Fruit fly (Drosophila melanogaster) whole organism, prepupa: ENCODE data around the gene gpp.

Experiments
- Blimp-1 ChIP-seq: fragments of 200-800 bp; sonication (Bioruptor generic); optimal IDR thresholded peaks from 3 replicates; lab custom pipeline; 2017; ENCODE audit warnings: missing biosample characterization, missing genetic modification characterization, mild to moderate bottlenecking, moderate library complexity, missing genetic modification reagents
- CG10669 ChIP-seq: fragments of 200-800 bp; sonication (Bioruptor generic); optimal IDR thresholded peaks from 3 replicates; lab custom pipeline; 2018; ENCODE audit warnings: missing biosample characterization, mild to moderate bottlenecking, missing genetic modification characterization, moderate library complexity
- CG11762 ChIP-seq: fragments of 200-800 bp; sonication (Bioruptor generic); optimal IDR thresholded peaks from 3 replicates; lab custom pipeline; 2016; ENCODE audit warnings: missing biosample characterization, missing genetic modification characterization; ENCODE audit not compliant: insufficient read depth
- CG11902 ChIP-seq: fragments of 200-800 bp; sonication (Bioruptor generic); optimal IDR thresholded peaks from 3 replicates; lab custom pipeline; 2016; ENCODE audit warnings: missing biosample characterization, missing genetic modification characterization
- CG1621 ChIP-seq: fragments of 200-800 bp; sonication (Bioruptor generic); optimal IDR thresholded peaks from 3 replicates; lab custom pipeline; 2018; ENCODE audit warnings: missing biosample characterization, mild to moderate bottlenecking, missing genetic modification characterization
- CG3032 ChIP-seq: fragments of 200-800 bp; optimal IDR thresholded peaks from 2 replicates; lab custom pipeline; 2019; ENCODE audit warnings: missing biosample characterization, mild to moderate bottlenecking, missing genetic modification characterization, moderate library complexity
- CG31627 ChIP-seq: fragments of 200-800 bp; sonication (Bioruptor generic); optimal IDR thresholded peaks from 3 replicates; lab custom pipeline; 2016; ENCODE audit warnings: missing biosample characterization, missing genetic modification characterization
- CG34406 ChIP-seq: fragments of 200-800 bp; sonication (Bioruptor generic); optimal IDR thresholded peaks from 3 replicates; lab custom pipeline; 2016; ENCODE audit warnings: missing biosample characterization, missing genetic modification characterization
- CG6163 ChIP-seq: fragments of 200-800 bp; sonication (Bioruptor generic); IDR thresholded peaks from 3 replicates; pipeline ENCODE4 v1.3.6; 2022; ENCODE audit warnings: missing biosample characterization, missing genetic modification characterization
- CG6792 ChIP-seq: fragments of 200-800 bp; sonication (Bioruptor generic); optimal IDR thresholded peaks from 3 replicates; lab custom pipeline; 2016; ENCODE audit warnings: missing biosample characterization, missing genetic modification characterization
- CG6808 ChIP-seq: fragments of 200-800 bp; sonication (Bioruptor generic); optimal IDR thresholded peaks from 3 replicates; lab custom pipeline; 2017; ENCODE audit warnings: missing biosample characterization, missing genetic modification characterization, mild to moderate bottlenecking, moderate library complexity, missing genetic modification reagents
- CG6854 ChIP-seq: fragments of 200-800 bp; sonication (Bioruptor generic); optimal IDR thresholded peaks from 2 replicates; lab custom pipeline; 2017; ENCODE audit warnings: missing biosample characterization, mild to moderate bottlenecking, missing genetic modification characterization
- CG8119 ChIP-seq: fragments of 200-800 bp; sonication (Bioruptor generic); IDR thresholded peaks from 3 replicates; pipeline ENCODE4 v1.3.6; 2022; ENCODE audit warnings: missing biosample characterization, missing genetic modification characterization
- CG8319 ChIP-seq: fragments of 200-800 bp; sonication (Bioruptor generic); optimal IDR thresholded peaks from 3 replicates; lab custom pipeline; 2016; ENCODE audit warnings: missing biosample characterization, missing genetic modification characterization
- Eip75B ChIP-seq: fragments of 200-800 bp; sonication (Bioruptor generic); optimal IDR thresholded peaks from 3 replicates; lab custom pipeline; 2016; ENCODE audit warnings: missing biosample characterization, missing genetic modification characterization
- Eip93F ChIP-seq: fragments of 200-800 bp; sonication (Bioruptor generic); optimal IDR thresholded peaks from 2 replicates; lab custom pipeline; 2016; ENCODE audit warnings: missing biosample characterization, mild to moderate bottlenecking, missing genetic modification characterization
- Ets21C ChIP-seq: fragments of 200-800 bp; sonication (Bioruptor generic); optimal IDR thresholded peaks from 3 replicates; lab custom pipeline; 2016; ENCODE audit warnings: missing biosample characterization, missing genetic modification characterization
- Ets96B ChIP-seq: fragments of 200-800 bp; optimal IDR thresholded peaks from 2 replicates; lab custom pipeline; 2019; ENCODE audit warnings: missing biosample characterization, mild to moderate bottlenecking, missing genetic modification characterization, moderate library complexity
- Gug ChIP-seq: fragments of 200-800 bp; sonication (Bioruptor generic); IDR thresholded peaks from 2 replicates; pipeline ENCODE4 v1.3.6; 2022; ENCODE audit warnings: missing biosample characterization, missing genetic modification characterization
- Hr38 ChIP-seq: sonication (Bioruptor generic); optimal IDR thresholded peaks from 2 replicates; lab custom pipeline; 2016; ENCODE audit warnings: missing biosample characterization, missing genetic modification characterization
- Hr39 ChIP-seq: fragments of 200-800 bp; sonication (Bioruptor generic); optimal IDR thresholded peaks from 2 replicates; lab custom pipeline; 2016; ENCODE audit warnings: missing biosample characterization, missing genetic modification characterization
- Met ChIP-seq: fragments of 200-800 bp; sonication (Bioruptor generic); optimal IDR thresholded peaks from 3 replicates; lab custom pipeline; 2016; ENCODE audit warnings: missing biosample characterization, missing genetic modification characterization
- OdsH ChIP-seq: fragments of 200-800 bp; sonication (Bioruptor generic); optimal IDR thresholded peaks from 3 replicates; lab custom pipeline; 2016; ENCODE audit warnings: missing biosample characterization, missing genetic modification characterization
- Smox ChIP-seq: fragments of 200-800 bp; sonication (Bioruptor generic); optimal IDR thresholded peaks from 3 replicates; lab custom pipeline; 2016; ENCODE audit warnings: missing biosample characterization, missing genetic modification characterization
- Sox102F ChIP-seq: fragments of 200-800 bp; sonication (Bioruptor generic); optimal IDR thresholded peaks from 2 replicates; lab custom pipeline; 2016; ENCODE audit warnings: missing biosample characterization, mild to moderate bottlenecking, missing genetic modification characterization
- Sox14 ChIP-seq: fragments of 200-800 bp; sonication (Bioruptor generic); optimal IDR thresholded peaks from 3 replicates; lab custom pipeline; 2016; ENCODE audit warnings: missing biosample characterization, missing genetic modification characterization
- Sox15 ChIP-seq: fragments of 200-800 bp; sonication (Bioruptor generic); optimal IDR thresholded peaks from 3 replicates; lab custom pipeline; 2016; ENCODE audit warnings: missing biosample characterization, missing genetic modification characterization
- acj6 ChIP-seq: fragments of 200-800 bp; sonication (Bioruptor generic); optimal IDR thresholded peaks from 3 replicates; lab custom pipeline; 2016; ENCODE audit warnings: missing biosample characterization, missing genetic modification characterization
- esn ChIP-seq: fragments of 200-800 bp; sonication (Bioruptor generic); optimal IDR thresholded peaks from 2 replicates; lab custom pipeline; 2016; ENCODE audit warnings: missing biosample characterization, mild to moderate bottlenecking, missing genetic modification characterization, moderate library complexity
- fkh ChIP-seq: fragments of 200-800 bp; sonication (Bioruptor generic); optimal IDR thresholded peaks from 3 replicates; lab custom pipeline; 2017; ENCODE audit warnings: missing biosample characterization, mild to moderate bottlenecking, missing genetic modification characterization, moderate library complexity
- net ChIP-seq: fragments of 200-800 bp; sonication (Bioruptor generic); optimal IDR thresholded peaks from 3 replicates; lab custom pipeline; 2016; ENCODE audit warnings: missing biosample characterization, missing genetic modification characterization
- spab ChIP-seq: fragments of 200-800 bp; sonication (Bioruptor generic); optimal IDR thresholded peaks from 2 replicates; lab custom pipeline; 2017; ENCODE audit warnings: missing biosample characterization, mild to moderate bottlenecking, missing genetic modification characterization, missing genetic modification reagents
- ss ChIP-seq, 2 experiments: fragments of 200-800 bp; sonication (Bioruptor generic); optimal IDR thresholded peaks; 2 replicates in 1 of 2; 3 replicates in 1 of 2; lab custom pipeline; 2017 to 2018; ENCODE audit warnings: mild to moderate bottlenecking in 2 of 2, missing biosample characterization in 2 of 2, missing genetic modification characterization in 2 of 2, moderate library complexity in 1 of 2
- topi ChIP-seq: fragments of 200-800 bp; sonication (Bioruptor generic); optimal IDR thresholded peaks from 3 replicates; lab custom pipeline; 2016; ENCODE audit warnings: missing biosample characterization, missing genetic modification characterization
- vri ChIP-seq: fragments of 200-800 bp; sonication (Bioruptor generic); optimal IDR thresholded peaks from 3 replicates; lab custom pipeline; 2016; ENCODE audit warnings: missing biosample characterization, mild to moderate bottlenecking, missing genetic modification characterization

gpp gene

DNA sequence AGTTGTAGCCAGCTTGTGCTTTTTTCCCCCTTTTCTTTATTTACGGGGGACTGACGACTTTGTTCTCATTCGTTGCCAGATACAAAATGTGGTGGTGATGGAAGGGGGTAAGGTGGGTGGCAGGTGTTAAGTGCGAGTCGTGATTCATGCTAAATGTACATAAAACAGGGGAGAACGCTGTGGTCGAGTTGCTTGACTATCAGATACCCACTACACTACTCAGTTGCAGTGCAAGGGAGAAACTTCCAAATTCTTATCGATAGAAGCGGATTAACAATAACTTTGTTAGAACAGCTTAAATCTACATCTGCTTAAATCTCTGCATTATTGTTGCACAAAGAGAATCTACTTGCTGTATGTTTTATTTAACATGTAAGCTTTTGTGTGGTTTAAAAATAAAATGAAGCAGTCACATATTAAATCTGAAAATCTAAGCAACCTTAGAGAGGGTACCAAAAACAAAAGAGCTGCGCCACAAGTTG lies 9.0 kb upstream of the gpp start (continued):
- no peak for TF ChIP-seq Hr38 (GFP tag; lab: Kevin White, UChicago)
- TF ChIP-seq Eip93F (GFP tag; lab: Kevin White, UChicago): no peak
- TF ChIP-seq Met (GFP tag; lab: Kevin White, UChicago): peak; percentile 67
- TF ChIP-seq Smox (GFP tag; lab: Kevin White, UChicago): peak; percentile 58
- 0 out of 3 replicates have a peak, but pooled peaks have one; percentile 34 for TF ChIP-seq CG6163
- TF ChIP-seq CG6808: no peak
- TF ChIP-seq Ets21C: peak; percentile 50
- TF ChIP-seq OdsH: peak; percentile 21
- TF ChIP-seq CG34406 (GFP tag; lab: Kevin White, UChicago): peak; percentile 46
- peak; percentile 69 for TF ChIP-seq fkh
- TF ChIP-seq Sox15: peak; percentile 10
- peak; percentile 40 for TF ChIP-seq CG11902
- peak; percentile 72 for TF ChIP-seq esn (GFP tag; lab: Kevin White, UChicago)
- no peak for TF ChIP-seq Ets96B (tag; lab: Kevin White, UChicago)
- TF ChIP-seq Eip75B (GFP tag; lab: Kevin White, UChicago): peak; percentile 54
- TF ChIP-seq acj6 (GFP tag; lab: Kevin White, UChicago): peak; percentile 37
- TF ChIP-seq Blimp-1 (GFP tag; lab: Kevin White, UChicago): peak; percentile 2
- peak; percentile 1 for TF ChIP-seq spab
- TF ChIP-seq CG8119 (GFP tag; lab: Robert Waterston, UW): 0 out of 3 replicates have a peak, but pooled peaks have one; percentile 36
- peak; percentile 32 for TF ChIP-seq CG10669 (GFP tag; lab: Kevin White, UChicago)
- peak; percentile 1 for TF ChIP-seq CG1621 (tag; lab: Kevin White, UChicago)
- peak in 1 of 2 experiments; percentile 9 for TF ChIP-seq ss (GFP tag; optimal IDR thresholded peaks at IDR 0.05; lab: Kevin White, UChicago)
- TF ChIP-seq Hr39 (GFP tag; lab: Kevin White, UChicago): peak; percentile 74
- TF ChIP-seq Gug: 0 out of 2 replicates have a peak, but pooled peaks have one; percentile 10
- TF ChIP-seq, all 60 proteins: peak for 45

DNA sequence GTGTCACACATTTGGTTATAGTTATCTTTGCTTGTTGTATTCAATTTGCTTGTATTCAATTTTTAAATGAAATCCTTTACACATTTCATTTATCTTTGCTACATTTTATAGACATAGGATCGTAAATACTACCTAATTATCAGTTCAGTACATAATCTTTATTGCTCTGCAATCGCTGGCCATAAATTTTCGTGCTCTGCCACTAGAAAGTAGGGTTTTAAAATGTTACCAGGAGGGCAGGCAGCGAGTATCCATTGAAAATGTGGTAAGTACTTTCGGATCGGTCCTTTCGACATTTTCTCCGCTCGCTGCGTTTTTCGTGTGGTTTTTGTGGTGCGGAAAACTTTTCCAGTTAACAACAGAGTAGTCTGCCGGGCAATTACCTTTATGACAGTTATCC lies 7.4 kb upstream of the gpp start:
- TF ChIP-seq Sox102F (GFP tag; lab: Kevin White, UChicago) (peak; percentile 9), net (no peak)
- TF ChIP-seq, all 60 proteins: peak for 1

DNA sequence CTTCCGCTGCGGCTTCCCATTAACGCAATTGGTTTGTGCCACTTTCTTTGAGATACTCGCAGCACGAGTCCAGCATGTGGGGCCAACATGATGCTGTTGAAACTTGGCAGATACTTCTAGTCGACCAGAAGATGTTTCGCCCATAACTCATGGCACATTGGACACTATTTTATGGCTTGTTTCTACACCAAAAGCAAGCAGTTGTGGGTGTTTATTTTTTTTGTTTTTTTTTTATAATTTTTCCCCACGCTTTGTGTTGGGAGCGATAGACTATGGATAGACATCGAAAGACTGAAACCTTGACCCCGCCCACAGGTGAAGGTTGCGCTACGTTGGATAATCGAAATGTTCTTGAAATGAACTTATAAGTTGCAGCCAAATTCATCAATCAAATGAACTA lies 6.9 kb upstream of the gpp start:
- TF ChIP-seq fkh: no peak
- TF ChIP-seq Met (GFP tag; lab: Kevin White, UChicago): no peak
- no peak for TF ChIP-seq Ets21C
- no peak for TF ChIP-seq CG11762 (GFP tag; lab: Kevin White, UChicago)
- no peak for TF ChIP-seq Hr38 (GFP tag; lab: Kevin White, UChicago)
- no peak for TF ChIP-seq CG31627 (GFP tag; lab: Kevin White, UChicago)
- no peak for TF ChIP-seq Sox102F (GFP tag; lab: Kevin White, UChicago)
- no peak for TF ChIP-seq CG6792
- no peak for TF ChIP-seq CG3032 (tag; lab: Kevin White, UChicago)
- TF ChIP-seq topi (GFP tag; lab: Kevin White, UChicago): no peak
- no peak for TF ChIP-seq CG34406 (GFP tag; lab: Kevin White, UChicago)

DNA sequence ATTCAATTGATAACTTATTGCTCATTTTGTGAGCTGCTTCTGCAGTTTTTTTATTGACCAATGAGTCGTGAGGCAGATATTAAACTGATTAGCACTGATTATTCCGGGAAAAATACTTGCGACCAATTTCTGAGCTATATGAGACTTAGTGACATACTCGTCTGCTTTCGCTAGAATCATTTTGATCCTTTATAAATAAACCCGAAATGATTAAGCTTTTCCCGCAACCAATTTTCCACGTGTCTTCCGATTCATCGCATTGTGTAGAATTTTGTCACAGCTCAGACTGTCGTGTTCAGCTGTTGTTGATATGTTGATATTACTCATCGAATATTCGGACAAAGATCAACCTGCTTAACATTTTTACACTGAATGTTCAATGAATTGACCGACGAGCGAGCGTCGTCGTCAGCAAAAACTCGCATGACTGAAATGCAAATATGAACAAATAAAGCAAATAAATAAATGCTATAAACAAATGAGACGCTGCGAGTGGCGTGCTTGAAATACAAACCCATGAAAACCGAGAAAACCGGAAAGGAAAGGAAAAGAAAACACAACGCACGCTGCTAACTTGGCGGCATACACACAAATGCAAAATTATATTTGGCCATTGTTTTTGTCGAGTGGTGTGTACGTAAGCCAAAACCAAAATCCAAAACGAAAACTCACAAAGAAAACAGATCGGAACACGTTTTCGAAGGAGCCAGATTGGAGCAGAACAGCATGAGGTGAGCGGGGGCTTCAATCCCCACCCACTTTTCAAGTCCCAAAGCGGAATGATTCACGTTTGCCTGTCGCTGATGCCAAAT lies 5.7 kb upstream of the gpp start:
- TF ChIP-seq Sox14: peak; percentile 26
- peak; percentile 76 for TF ChIP-seq CG6854
- peak in 1 of 2 experiments; percentile 7 for TF ChIP-seq ss (GFP tag; optimal IDR thresholded peaks at IDR 0.05; lab: Kevin White, UChicago)
- no peak for TF ChIP-seq esn (GFP tag; lab: Kevin White, UChicago)
- TF ChIP-seq vri (GFP tag; lab: Kevin White, UChicago): peak; percentile 5
- peak; percentile 78 for TF ChIP-seq fkh
- TF ChIP-seq CG8319 (GFP tag; lab: Kevin White, UChicago): no peak
